Fruit fly (Drosophila melanogaster): ENCODE measurements around the gene Max.
A peak's percentile ranks its signal among the peaks of the same experiment; 100 is the strongest.

The Max gene

DNA sequence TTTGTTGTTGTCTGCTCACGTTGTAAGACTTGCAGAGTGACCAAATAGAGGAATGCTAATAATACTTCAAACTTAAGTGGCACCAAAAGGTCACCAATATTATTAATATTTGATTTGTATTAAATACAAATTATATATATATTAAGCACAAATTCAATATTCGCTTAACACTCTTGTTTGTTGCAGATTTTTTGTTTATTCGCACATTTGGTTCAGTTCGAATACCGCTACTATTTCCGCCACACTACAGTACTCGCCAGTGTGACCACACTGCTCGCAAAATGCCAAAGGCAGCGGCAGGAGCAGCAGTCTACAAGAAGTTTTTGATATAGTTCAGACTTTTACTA lies at the start of gene Max:
TSS of gene Max (minus strand) at position 44 of the 347 bp plus-strand sequence.
- peak; percentile 32 for TF ChIP-seq sage (GFP tag; optimal IDR thresholded peaks at IDR 0.05)
- TF ChIP-seq OdsH (GFP tag; optimal IDR thresholded peaks at IDR 0.05): peak; percentile 41
- TF ChIP-seq CrebA (GFP tag; optimal IDR thresholded peaks at IDR 0.05; ENCODE audit: borderline replicate concordance): no peak
- TF ChIP-seq woc (GFP tag; optimal IDR thresholded peaks at IDR 0.05): no peak
- peak; percentile 32 for TF ChIP-seq ey (GFP tag; optimal IDR thresholded peaks at IDR 0.05)
- no peak for TF ChIP-seq CG32264 (GFP tag; optimal IDR thresholded peaks at IDR 0.05)
- peak; percentile 73 for TF ChIP-seq Sp1 (GFP tag; optimal IDR thresholded peaks at IDR 0.05)
- no peak for TF ChIP-seq N (GFP tag; optimal IDR thresholded peaks at IDR 0.05)
- TF ChIP-seq HLH106 (tag; optimal IDR thresholded peaks at IDR 0.05): peak; percentile 78
- TF ChIP-seq Jra (GFP tag; optimal IDR thresholded peaks at IDR 0.05): no peak
- peak; percentile 68 for TF ChIP-seq CG9705 (GFP tag; optimal IDR thresholded peaks at IDR 0.05)
- TF ChIP-seq lola (GFP tag; optimal IDR thresholded peaks at IDR 0.05): no peak
- TF ChIP-seq Hr83 (GFP tag; optimal IDR thresholded peaks at IDR 0.05; ENCODE audit: poor library complexity, severe bottlenecking): peak; percentile 13
- no peak for TF ChIP-seq Mio (GFP tag; optimal IDR thresholded peaks at IDR 0.05)
- no peak for TF ChIP-seq Dif (GFP tag; optimal IDR thresholded peaks at IDR 0.05; ENCODE audit: partially characterized antibody)
- TF ChIP-seq psq (GFP tag; optimal IDR thresholded peaks at IDR 0.05): peak; percentile 58
- peak; percentile 37 for TF ChIP-seq Hnf4 (GFP tag; optimal IDR thresholded peaks at IDR 0.05)
- no peak for TF ChIP-seq GATAd (GFP tag; optimal IDR thresholded peaks at IDR 0.05)
- no peak for TF ChIP-seq sv (GFP tag; optimal IDR thresholded peaks at IDR 0.05)
- TF ChIP-seq brk (GFP tag; optimal IDR thresholded peaks at IDR 0.05): no peak
- peak; percentile 6 for TF ChIP-seq Myc (optimal IDR thresholded peaks at IDR 0.05)
- no peak for TF ChIP-seq Hr78 (GFP tag; optimal IDR thresholded peaks at IDR 0.05)
- peak; percentile 35 for TF ChIP-seq fru (GFP tag; optimal IDR thresholded peaks at IDR 0.05)
- TF ChIP-seq Vsx2 (GFP tag; optimal IDR thresholded peaks at IDR 0.05; ENCODE audit: partially characterized antibody): no peak
- no peak for TF ChIP-seq dmrt93B (GFP tag; optimal IDR thresholded peaks at IDR 0.05)
- peak; percentile 57 for TF ChIP-seq h (GFP tag; optimal IDR thresholded peaks at IDR 0.05)
- TF ChIP-seq pan (optimal IDR thresholded peaks at IDR 0.05): no peak
- no peak for TF ChIP-seq dsf (GFP tag; optimal IDR thresholded peaks at IDR 0.05; ENCODE audit: borderline replicate concordance)
- TF ChIP-seq Dfd (GFP tag; optimal IDR thresholded peaks at IDR 0.05): no peak
- no peak for TF ChIP-seq tai (GFP tag; optimal IDR thresholded peaks at IDR 0.05)
- TF ChIP-seq br (GFP tag; optimal IDR thresholded peaks at IDR 0.05): peak; percentile 4
- peak; percentile 75 for TF ChIP-seq rgr (GFP tag; optimal IDR thresholded peaks at IDR 0.05)
- no peak for TF ChIP-seq jim (GFP tag; optimal IDR thresholded peaks at IDR 0.05)
- no peak for TF ChIP-seq Abd-B (GFP tag; optimal IDR thresholded peaks at IDR 0.05)
- TF ChIP-seq Rel (GFP tag; optimal IDR thresholded peaks at IDR 0.05): no peak
- TF ChIP-seq Rel (tag; optimal IDR thresholded peaks at IDR 0.05): peak; percentile 40
- TF ChIP-seq usp (GFP tag; optimal IDR thresholded peaks at IDR 0.05): no peak
- TF ChIP-seq dl (GFP tag; optimal IDR thresholded peaks at IDR 0.05; ENCODE audit: insufficient read depth in 1 of 2, partially characterized antibody in 2 of 2): no peak
- peak in 1 of 2 experiments; percentile 78 for TF ChIP-seq foxo (GFP tag; optimal IDR thresholded peaks at IDR 0.05)

DNA sequence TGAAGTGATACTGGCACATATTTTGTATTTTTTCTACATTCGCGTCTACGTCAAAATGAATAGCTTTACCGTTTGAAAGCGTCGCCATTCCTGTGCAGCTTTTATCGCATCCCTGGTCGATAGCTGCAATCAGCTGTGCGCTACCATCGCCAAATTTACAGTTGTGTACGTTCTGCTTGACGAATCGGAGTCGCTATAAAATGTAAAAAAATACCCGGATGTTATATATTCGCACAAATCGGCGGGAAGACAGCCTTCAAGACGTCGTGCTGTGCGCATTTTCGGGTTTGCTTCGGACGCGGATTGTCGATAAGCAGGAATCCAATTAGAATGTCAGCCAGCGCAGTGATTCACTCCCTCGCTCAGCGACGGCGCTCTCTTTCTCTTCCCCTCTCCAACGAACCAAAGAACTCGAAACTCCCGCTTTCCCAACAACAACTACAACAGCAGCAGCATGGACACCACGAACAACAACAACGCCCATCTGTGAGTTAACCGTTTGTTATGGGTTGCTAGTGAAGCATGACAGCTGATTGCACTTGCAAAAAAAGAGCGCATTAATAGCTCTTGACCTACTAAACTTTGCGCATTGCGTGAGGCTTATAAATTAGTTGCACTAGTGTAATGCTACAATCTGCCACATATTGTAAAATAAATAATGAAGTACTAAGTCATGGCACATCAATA lies 30.8 kb upstream of the Max start:
- TF ChIP-seq Sp1 (GFP tag; optimal IDR thresholded peaks at IDR 0.05) (peak; percentile 24), CG32264 (GFP tag; optimal IDR thresholded peaks at IDR 0.05) (no peak), h (GFP tag; optimal IDR thresholded peaks at IDR 0.05) (peak; percentile 41), Hr83 (GFP tag; optimal IDR thresholded peaks at IDR 0.05; ENCODE audit: poor library complexity, severe bottlenecking) (no peak), Rel (GFP tag; optimal IDR thresholded peaks at IDR 0.05) (no peak), Rel (tag; optimal IDR thresholded peaks at IDR 0.05) (peak; percentile 73), foxo (GFP tag; optimal IDR thresholded peaks at IDR 0.05) (peak in 1 of 2 experiments; percentile 27), Jra (GFP tag; optimal IDR thresholded peaks at IDR 0.05) (peak; percentile 44), tai (GFP tag; optimal IDR thresholded peaks at IDR 0.05) (peak; percentile 61)
